Worm (Caenorhabditis elegans) whole organism, young adult: ENCODE measurements around the gene C06E4.5.

Experiments
- B0019.2 ChIP-seq: fragments of 200-800 bp; sonication (Bioruptor generic); conservative IDR thresholded peaks from 2 replicates; pipeline ENCODE4 v1.3.6; 2022; ENCODE audit warnings: missing genetic modification reagents, missing genetic modification characterization, missing compliant biosample characterization
- B0336.3 ChIP-seq: fragments of 200-800 bp; sonication (Bioruptor generic); IDR thresholded peaks from 2 replicates; pipeline ENCODE4 v1.3.6; 2022; ENCODE audit warnings: missing genetic modification characterization, missing compliant biosample characterization
- D2030.7 ChIP-seq: fragments of 200-800 bp; sonication (Bioruptor generic); IDR thresholded peaks from 2 replicates; pipeline ENCODE4 v1.3.6; 2022; ENCODE audit warnings: missing genetic modification reagents, missing genetic modification characterization, missing compliant biosample characterization
- F22D6.2 ChIP-seq: sonication (generic microtip); optimal IDR thresholded peaks from 2 replicates; lab custom pipeline; 2016; ENCODE audit warnings: mild to moderate bottlenecking, missing genetic modification characterization, missing compliant biosample characterization
- F49E8.2 ChIP-seq: sonication (generic microtip); optimal IDR thresholded peaks from 3 replicates; lab custom pipeline; 2017; ENCODE audit warnings: missing genetic modification characterization, mild to moderate bottlenecking, missing compliant biosample characterization, antibody characterized with exemption, moderate library complexity; ENCODE audit not compliant: insufficient read depth
- F52B5.7 ChIP-seq: sonication (generic microtip); optimal IDR thresholded peaks from 2 replicates; lab custom pipeline; 2016; ENCODE audit warnings: mild to moderate bottlenecking, missing genetic modification characterization, missing compliant biosample characterization
- K11D2.4 ChIP-seq: fragments of 200-800 bp; sonication (Bioruptor generic); IDR thresholded peaks from 2 replicates; pipeline ENCODE4 v1.3.6; 2022; ENCODE audit warnings: missing genetic modification reagents, missing genetic modification characterization, missing compliant biosample characterization
- Y79H2A.3 ChIP-seq: fragments of 200-800 bp; sonication (Bioruptor generic); conservative IDR thresholded peaks from 2 replicates; pipeline ENCODE4 v1.3.6; 2022; ENCODE audit warnings: missing genetic modification reagents, missing genetic modification characterization, missing compliant biosample characterization
- ZK185.1 ChIP-seq: sonication (generic microtip); optimal IDR thresholded peaks from 2 replicates; lab custom pipeline; 2016; ENCODE audit warnings: mild to moderate bottlenecking, missing genetic modification characterization, missing compliant biosample characterization; ENCODE audit not compliant: poor library complexity, severe bottlenecking
- akir-1 ChIP-seq: fragments of 200-800 bp; sonication (Bioruptor generic); optimal IDR thresholded peaks from 2 replicates; lab custom pipeline; 2018; ENCODE audit warnings: mild to moderate bottlenecking, missing genetic modification characterization, moderate library complexity, missing compliant biosample characterization
- atf-7 ChIP-seq: sonication (generic microtip); optimal IDR thresholded peaks from 2 replicates; lab custom pipeline; 2017; ENCODE audit warnings: mild to moderate bottlenecking, missing genetic modification characterization, missing compliant biosample characterization
- attf-5 ChIP-seq: fragments of 200-800 bp; sonication (Bioruptor generic); optimal IDR thresholded peaks from 2 replicates; lab custom pipeline; 2018; ENCODE audit warnings: mild to moderate bottlenecking, missing genetic modification characterization, missing compliant biosample characterization
- attf-6 ChIP-seq: fragments of 200-800 bp; sonication (Bioruptor generic); IDR thresholded peaks from 2 replicates; pipeline ENCODE4 v1.3.6; 2022; ENCODE audit warnings: missing genetic modification reagents, missing genetic modification characterization, missing compliant biosample characterization
- ceh-100 ChIP-seq: fragments of 200-800 bp; sonication (Bioruptor generic); IDR thresholded peaks from 2 replicates; pipeline ENCODE4 v1.3.6; 2022; ENCODE audit warnings: missing genetic modification reagents, missing genetic modification characterization, missing compliant biosample characterization
- ceh-58 ChIP-seq: fragments of 200-800 bp; sonication (Bioruptor generic); IDR thresholded peaks from 2 replicates; pipeline ENCODE4 v1.3.6; 2022; ENCODE audit warnings: missing genetic modification characterization, missing compliant biosample characterization
- ceh-91 ChIP-seq: fragments of 200-800 bp; sonication (Bioruptor generic); IDR thresholded peaks from 2 replicates; pipeline ENCODE4 v1.3.6; 2022; ENCODE audit warnings: missing genetic modification reagents, missing genetic modification characterization, missing compliant biosample characterization
- dox-1 ChIP-seq: fragments of 200-800 bp; sonication (Bioruptor generic); IDR thresholded peaks from 2 replicates; pipeline ENCODE4 v1.3.6; 2022; ENCODE audit warnings: missing genetic modification reagents, missing genetic modification characterization, missing compliant biosample characterization
- ekl-4 ChIP-seq: fragments of 200-800 bp; sonication (Bioruptor generic); IDR thresholded peaks from 2 replicates; pipeline ENCODE4 v1.3.6; 2022; ENCODE audit warnings: missing genetic modification reagents, missing genetic modification characterization, missing compliant biosample characterization
- gei-17 ChIP-seq: fragments of 200-800 bp; sonication (Bioruptor generic); optimal IDR thresholded peaks from 2 replicates; lab custom pipeline; 2018; ENCODE audit warnings: mild to moderate bottlenecking, missing genetic modification characterization, missing compliant biosample characterization
- him-1 ChIP-seq: sonication (generic microtip); optimal IDR thresholded peaks from 2 replicates; lab custom pipeline; 2016; ENCODE audit warnings: missing genotype, missing genetic modification reagents, missing genetic modification characterization, missing compliant biosample characterization
- hmg-1.2 ChIP-seq: fragments of 200-800 bp; sonication (Bioruptor generic); IDR thresholded peaks from 2 replicates; pipeline ENCODE4 v1.3.6; 2022; ENCODE audit warnings: missing genetic modification reagents, missing genetic modification characterization, missing compliant biosample characterization
- hrde-1 ChIP-seq: sonication (generic microtip); optimal IDR thresholded peaks from 2 replicates; lab custom pipeline; 2016; ENCODE audit warnings: missing genetic modification characterization, mild to moderate bottlenecking, missing compliant biosample characterization, moderate library complexity, missing genotype, missing genetic modification reagents, borderline replicate concordance
- hsf-1 ChIP-seq: fragments of 200-800 bp; sonication (Bioruptor generic); IDR thresholded peaks from 2 replicates; pipeline ENCODE4 v1.3.6; 2022; ENCODE audit warnings: missing genetic modification reagents, missing genetic modification characterization, missing compliant biosample characterization
- lir-1 ChIP-seq: fragments of 200-800 bp; sonication (Bioruptor generic); conservative IDR thresholded peaks from 2 replicates; pipeline ENCODE4 v1.3.6; 2022; ENCODE audit warnings: missing genetic modification reagents, missing genetic modification characterization, missing compliant biosample characterization
- lsl-1 ChIP-seq: fragments of 200-800 bp; sonication (Bioruptor generic); optimal IDR thresholded peaks from 2 replicates; lab custom pipeline; 2018; ENCODE audit warnings: mild to moderate bottlenecking, missing genetic modification characterization, moderate library complexity, missing compliant biosample characterization
- madf-6 ChIP-seq: fragments of 200-800 bp; sonication (Bioruptor generic); IDR thresholded peaks from 2 replicates; pipeline ENCODE4 v1.3.6; 2022; ENCODE audit warnings: missing genetic modification reagents, missing genetic modification characterization, missing compliant biosample characterization
- madf-8 ChIP-seq: fragments of 200-800 bp; sonication (Bioruptor generic); conservative IDR thresholded peaks from 2 replicates; pipeline ENCODE4 v1.3.6; 2022; ENCODE audit warnings: missing genetic modification reagents, missing genetic modification characterization, missing compliant biosample characterization
- mcd-1 ChIP-seq: fragments of 200-800 bp; sonication (Bioruptor generic); IDR thresholded peaks from 2 replicates; pipeline ENCODE4 v1.3.6; 2022; ENCODE audit warnings: missing genetic modification reagents, missing genetic modification characterization, missing compliant biosample characterization
- nfyb-1 ChIP-seq: fragments of 200-800 bp; sonication (Bioruptor generic); IDR thresholded peaks from 2 replicates; pipeline ENCODE4 v1.3.6; 2022; ENCODE audit warnings: missing genetic modification reagents, missing genetic modification characterization, missing compliant biosample characterization
- nhr-120 ChIP-seq: fragments of 200-800 bp; sonication (Bioruptor generic); IDR thresholded peaks from 2 replicates; pipeline ENCODE4 v1.3.6; 2022; ENCODE audit warnings: missing genetic modification characterization, missing compliant biosample characterization
- nhr-179 ChIP-seq: sonication (generic microtip); optimal IDR thresholded peaks from 2 replicates; lab custom pipeline; 2016; ENCODE audit warnings: mild to moderate bottlenecking, missing genetic modification characterization, missing compliant biosample characterization
- nhr-80 ChIP-seq: sonication (generic microtip); optimal IDR thresholded peaks from 2 replicates; lab custom pipeline; 2016; ENCODE audit warnings: missing genetic modification characterization, missing compliant biosample characterization
- pbrm-1 ChIP-seq: fragments of 200-800 bp; sonication (Bioruptor generic); IDR thresholded peaks from 2 replicates; pipeline ENCODE4 v1.3.6; 2022; ENCODE audit warnings: missing genetic modification reagents, missing genetic modification characterization, missing compliant biosample characterization
- repo-1 ChIP-seq: sonication (generic microtip); optimal IDR thresholded peaks from 2 replicates; lab custom pipeline; 2017; ENCODE audit warnings: mild to moderate bottlenecking, missing genetic modification characterization, missing compliant biosample characterization
- rpc-1 ChIP-seq, 2 experiments: fragments of 150-350 bp in 1 of 2; sonication (generic microtip) in 1 of 2; optimal IDR thresholded peaks; 2 replicates each; lab custom pipeline; 2014 to 2018; ENCODE audit warnings: missing biosample characterization in 1 of 2, missing genetic modification characterization in 1 of 2, missing genetic modification reagents in 1 of 2, missing genotype in 1 of 2
- snpc-1.1 ChIP-seq: sonication (generic microtip); optimal IDR thresholded peaks from 2 replicates; lab custom pipeline; 2017; ENCODE audit warnings: missing genetic modification characterization, mild to moderate bottlenecking, missing compliant biosample characterization, antibody characterized with exemption, moderate library complexity, missing genotype, missing genetic modification reagents; ENCODE audit not compliant: insufficient read depth
- snpc-1.3 ChIP-seq: sonication (generic microtip); optimal IDR thresholded peaks from 2 replicates; lab custom pipeline; 2017; ENCODE audit warnings: missing genetic modification characterization, mild to moderate bottlenecking, missing compliant biosample characterization, antibody characterized with exemption, moderate library complexity, missing genotype, missing genetic modification reagents; ENCODE audit not compliant: insufficient read depth
- snpc-3.4 ChIP-seq: sonication (generic microtip); optimal IDR thresholded peaks from 2 replicates; lab custom pipeline; 2017; ENCODE audit warnings: missing genetic modification characterization, mild to moderate bottlenecking, missing compliant biosample characterization, antibody characterized with exemption, moderate library complexity, missing genotype, missing genetic modification reagents
- snpc-4 ChIP-seq, 5 experiments: fragments of 150-350 bp in 1 of 5; sonication (generic microtip) in 4 of 5; optimal IDR thresholded peaks; 2 replicates each; lab custom pipeline; 2014 to 2018; ENCODE audit warnings: missing genetic modification characterization in 5 of 5, missing biosample characterization in 3 of 5, antibody characterized with exemption in 2 of 5, mild to moderate bottlenecking in 2 of 5, missing compliant biosample characterization in 2 of 5, missing genotype in 2 of 5, moderate library complexity in 2 of 5, missing genetic modification reagents in 1 of 5
- tbp1 ChIP-seq: fragments of 200-800 bp; sonication (Bioruptor generic); optimal IDR thresholded peaks from 2 replicates; lab custom pipeline; 2018; ENCODE audit warnings: mild to moderate bottlenecking, missing genetic modification characterization, missing compliant biosample characterization

C06E4.5 gene

ce11 chrIV:7253271-7253670 is 1.5 kb upstream of the C06E4.5 start:
- no peak for TF ChIP-seq nhr-179 (tag; lab: Kevin White, UChicago)
- no peak for TF ChIP-seq nhr-120 (GFP tag; lab: Robert Waterston, UW)
- 0 out of 2 replicates have a peak, but pooled peaks have one; percentile 14 for TF ChIP-seq mcd-1 (GFP tag; lab: Robert Waterston, UW)
- TF ChIP-seq him-1, result peak; percentile 76
- TF ChIP-seq snpc-1.3, result no peak
- TF ChIP-seq pbrm-1 (GFP tag; lab: Robert Waterston, UW), result peak; percentile 73
- TF ChIP-seq akir-1 (GFP tag; lab: Kevin White, UChicago), result no peak
- no peak for TF ChIP-seq Y79H2A.3 (GFP tag; lab: Robert Waterston, UW)
- 0 out of 2 replicates have a peak, but pooled peaks have one; percentile 28 for TF ChIP-seq madf-8
- TF ChIP-seq lsl-1 (GFP tag; lab: Kevin White, UChicago), result peak; percentile 35
- TF ChIP-seq ceh-58 (GFP tag; lab: Robert Waterston, UW), result no peak
- TF ChIP-seq ekl-4 (GFP tag; lab: Robert Waterston, UW), result 0 out of 2 replicates have a peak, but pooled peaks have one; percentile 27
- TF ChIP-seq madf-6 (GFP tag; lab: Robert Waterston, UW), result peak; percentile 34; the same call in 1 of the 2 replicates
- no peak for TF ChIP-seq F22D6.2 (tag; lab: Kevin White, UChicago)
- TF ChIP-seq hmg-1.2 (GFP tag; lab: Robert Waterston, UW), result peak; percentile 85
- peak; percentile 62 for TF ChIP-seq F49E8.2
- peak; percentile 53; the same call in 1 of the 2 replicates for TF ChIP-seq dox-1 (GFP tag; lab: Robert Waterston, UW)
- no peak for TF ChIP-seq rpc-1 (optimal IDR thresholded peaks at IDR 0.05; lab: Kevin White, UChicago)
- TF ChIP-seq rpc-1 (tag; optimal IDR thresholded peaks at IDR 0.05; lab: Kevin White, UChicago), result no peak
- TF ChIP-seq hrde-1, result no peak
- peak; percentile 58; the same call in 1 of the 2 replicates for TF ChIP-seq B0336.3 (GFP tag; lab: Robert Waterston, UW)
- TF ChIP-seq D2030.7 (GFP tag; lab: Robert Waterston, UW), result 0 out of 2 replicates have a peak, but pooled peaks have one; percentile 38
- TF ChIP-seq ceh-91 (GFP tag; lab: Robert Waterston, UW), result 0 out of 2 replicates have a peak, but pooled peaks have one; percentile 17
- no peak for TF ChIP-seq atf-7 (tag; lab: Kevin White, UChicago)
- TF ChIP-seq nfyb-1 (GFP tag; lab: Robert Waterston, UW), result no peak
- TF ChIP-seq snpc-4 (GFP tag; optimal IDR thresholded peaks at IDR 0.05; lab: Kevin White, UChicago), result peak; percentile 85
- peak; percentile 87 to 95 (median 88) for TF ChIP-seq snpc-4 (tag; optimal IDR thresholded peaks at IDR 0.05; lab: Kevin White, UChicago)
- TF ChIP-seq snpc-3.4, result peak; percentile 64
- peak; percentile 92 for TF ChIP-seq attf-6 (GFP tag; lab: Robert Waterston, UW)
- TF ChIP-seq ceh-100 (GFP tag; lab: Robert Waterston, UW), result 0 out of 2 replicates have a peak, but pooled peaks have one; percentile 27
- peak; percentile 54 for TF ChIP-seq tbp1
- TF ChIP-seq gei-17 (GFP tag; lab: Kevin White, UChicago), result no peak
- no peak for TF ChIP-seq K11D2.4 (GFP tag; lab: Robert Waterston, UW)
- peak; percentile 91 for TF ChIP-seq snpc-1.1 (tag; lab: Kevin White, UChicago)
- no peak for TF ChIP-seq attf-5 (GFP tag; lab: Kevin White, UChicago)
- TF ChIP-seq lir-1 (GFP tag; lab: Robert Waterston, UW), result no peak
- TF ChIP-seq B0019.2 (GFP tag; lab: Robert Waterston, UW), result no peak
- 0 out of 2 replicates have a peak, but pooled peaks have one; percentile 37 for TF ChIP-seq hsf-1

ce11 chrIV:7258253-7258652 is 3.5 kb downstream of the C06E4.5 start, which contains the start of gene C06E4.6:
TSS of gene C06E4.6 (minus strand) at chrIV:7258303.
- TF ChIP-seq B0336.3 (GFP tag; lab: Robert Waterston, UW) (no peak), nhr-80 (tag; lab: Kevin White, UChicago) (peak; percentile 53), mcd-1 (GFP tag; lab: Robert Waterston, UW) (no peak), ZK185.1 (tag; lab: Kevin White, UChicago) (no peak), repo-1 (no peak), hmg-1.2 (GFP tag; lab: Robert Waterston, UW) (peak; percentile 95), F52B5.7 (tag; lab: Kevin White, UChicago) (no peak)
- TF ChIP-seq, all 124 proteins: peak for 2
